Worm (Caenorhabditis elegans) whole organism, midembryonic: ENCODE data around the gene C18A11.3.

ENCODE experiments used
- T22C8.4 ChIP-seq: fragments of 200-800 bp; sonication (Bioruptor generic); IDR thresholded peaks from 2 replicates; pipeline ENCODE4 v1.3.6; 2022; ENCODE audit warnings: missing genetic modification characterization, missing compliant biosample characterization
- cog-1 ChIP-seq: sonication (generic microtip); optimal IDR thresholded peaks from 2 replicates; lab custom pipeline; 2016; ENCODE audit warnings: missing genetic modification characterization, missing compliant biosample characterization
- flt-1 ChIP-seq: fragments of 200-800 bp; sonication (Bioruptor generic); IDR thresholded peaks from 2 replicates; pipeline ENCODE4 v1.3.6; 2022; ENCODE audit warnings: missing genetic modification characterization, missing compliant biosample characterization
- klf-2 ChIP-seq: fragments of 200-800 bp; sonication (Bioruptor generic); conservative IDR thresholded peaks from 2 replicates; pipeline ENCODE4 v1.3.6; 2022; ENCODE audit warnings: missing genetic modification reagents, missing genetic modification characterization, missing compliant biosample characterization
- med-1 ChIP-seq: sonication (generic microtip); optimal IDR thresholded peaks from 2 replicates; lab custom pipeline; 2017; ENCODE audit warnings: missing genetic modification characterization, mild to moderate bottlenecking, missing compliant biosample characterization, antibody characterized with exemption, missing genetic modification reagents; ENCODE audit not compliant: insufficient read depth
- ref-1 ChIP-seq: fragments of 200-800 bp; sonication (Bioruptor generic); conservative IDR thresholded peaks from 2 replicates; pipeline ENCODE4 v1.3.6; 2022; ENCODE audit warnings: missing genetic modification reagents, missing genetic modification characterization, missing compliant biosample characterization
- tab-1 ChIP-seq: fragments of 200-800 bp; sonication (Bioruptor generic); IDR thresholded peaks from 2 replicates; pipeline ENCODE4 v1.3.6; 2022; ENCODE audit warnings: missing genetic modification characterization, missing compliant biosample characterization
- ztf-23 ChIP-seq: fragments of 200-800 bp; sonication (Bioruptor generic); IDR thresholded peaks from 2 replicates; pipeline ENCODE4 v1.3.6; 2022; ENCODE audit warnings: missing genetic modification reagents, missing genetic modification characterization, missing compliant biosample characterization
- ztf-29 ChIP-seq: fragments of 200-800 bp; sonication (Bioruptor generic); IDR thresholded peaks from 2 replicates; pipeline ENCODE4 v1.3.6; 2022; ENCODE audit warnings: missing genetic modification reagents, missing genetic modification characterization, missing compliant biosample characterization

The C18A11.3 gene

DNA sequence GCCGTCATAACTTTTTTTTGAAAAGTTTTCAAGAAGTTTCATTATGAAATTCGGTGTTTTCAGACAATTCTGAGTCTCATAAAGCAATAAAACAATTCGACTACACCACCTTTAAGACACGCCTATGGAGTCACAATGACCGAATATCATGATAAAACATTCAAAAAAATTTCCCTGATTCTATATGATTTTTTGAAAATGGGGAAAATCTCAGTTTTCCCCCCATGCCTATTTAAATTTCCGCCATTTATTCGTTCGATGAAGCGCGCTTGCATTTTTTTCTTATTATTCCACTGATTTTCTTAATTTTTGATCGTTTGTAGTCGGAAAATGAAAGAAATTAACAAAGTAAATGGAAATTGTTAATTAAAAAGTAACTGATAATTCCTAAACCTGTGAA, 33.4 kb upstream of the C18A11.3 start:
- TF ChIP-seq ztf-29 (GFP tag; lab: Robert Waterston, UW) (no peak), flt-1 (GFP tag; lab: Robert Waterston, UW) (no peak), cog-1 (no peak), med-1 (no peak), ref-1 (GFP tag; lab: Robert Waterston, UW) (no peak), ztf-23 (no peak), tab-1 (GFP tag; lab: Robert Waterston, UW) (no peak)

DNA sequence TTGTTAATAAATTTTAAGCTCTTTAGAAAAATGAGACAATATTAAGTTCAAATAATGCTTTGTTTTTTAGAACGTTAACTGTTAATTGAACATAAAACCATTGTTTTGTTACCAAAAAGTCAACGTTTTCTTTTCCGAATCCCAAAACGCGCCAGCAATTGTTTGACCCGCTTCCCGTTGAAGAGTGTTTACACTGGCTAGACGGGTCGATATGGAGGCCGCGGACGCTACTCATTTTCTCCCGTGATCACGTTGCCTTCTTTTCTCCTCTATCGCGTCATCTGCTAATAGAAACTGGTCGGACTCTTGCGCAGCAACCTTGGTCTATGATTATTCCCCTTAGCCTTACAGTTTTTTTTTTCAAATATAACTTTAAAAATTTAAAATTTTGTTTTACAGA, 31.8 kb upstream of the C18A11.3 start, which contains the start of gene C34D10.1:
TSS of gene C34D10.1 (plus strand) at position 400 of the 400 bp plus-strand sequence.
- no peak for TF ChIP-seq tab-1 (GFP tag; lab: Robert Waterston, UW)
- TF ChIP-seq med-1 = no peak
- TF ChIP-seq ztf-23 = no peak
- TF ChIP-seq flt-1 (GFP tag; lab: Robert Waterston, UW) = 0 out of 2 replicates have a peak, but pooled peaks have one; percentile 63
- TF ChIP-seq T22C8.4 (GFP tag; lab: Robert Waterston, UW) = 0 out of 2 replicates have a peak, but pooled peaks have one; percentile 38
- no peak for TF ChIP-seq klf-2 (GFP tag; lab: Robert Waterston, UW)
- TF ChIP-seq ref-1 (GFP tag; lab: Robert Waterston, UW) = no peak
- TF ChIP-seq cog-1 = peak; percentile 22
- TF ChIP-seq ztf-29 (GFP tag; lab: Robert Waterston, UW) = no peak

DNA sequence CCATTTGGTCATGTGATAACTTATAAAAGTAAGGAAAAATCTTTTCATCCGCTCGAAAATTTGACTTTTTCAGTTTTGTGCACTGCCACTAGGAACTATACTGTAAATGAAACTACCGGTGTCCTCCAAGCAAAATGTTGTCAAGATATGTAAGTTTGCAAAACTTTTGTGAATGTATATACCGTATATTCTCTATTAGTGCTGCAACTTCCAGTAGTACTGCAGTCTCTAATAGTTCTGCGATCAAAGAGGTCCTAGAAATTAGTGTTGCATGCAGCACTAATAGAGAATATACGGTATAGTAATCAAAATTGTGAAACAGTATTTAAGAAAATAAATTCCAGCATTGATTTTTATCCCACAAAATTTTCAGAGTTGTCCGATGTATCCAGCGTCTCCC, 30.9 kb upstream of the C18A11.3 start:
- no peak for TF ChIP-seq ztf-29 (GFP tag; lab: Robert Waterston, UW)
- no peak for TF ChIP-seq cog-1
- TF ChIP-seq tab-1 (GFP tag; lab: Robert Waterston, UW) = no peak
- TF ChIP-seq T22C8.4 (GFP tag; lab: Robert Waterston, UW) = no peak
- TF ChIP-seq klf-2 (GFP tag; lab: Robert Waterston, UW) = no peak
- no peak for TF ChIP-seq flt-1 (GFP tag; lab: Robert Waterston, UW)
- TF ChIP-seq ztf-23 = no peak
- no peak for TF ChIP-seq med-1
- no peak for TF ChIP-seq ref-1 (GFP tag; lab: Robert Waterston, UW)

DNA sequence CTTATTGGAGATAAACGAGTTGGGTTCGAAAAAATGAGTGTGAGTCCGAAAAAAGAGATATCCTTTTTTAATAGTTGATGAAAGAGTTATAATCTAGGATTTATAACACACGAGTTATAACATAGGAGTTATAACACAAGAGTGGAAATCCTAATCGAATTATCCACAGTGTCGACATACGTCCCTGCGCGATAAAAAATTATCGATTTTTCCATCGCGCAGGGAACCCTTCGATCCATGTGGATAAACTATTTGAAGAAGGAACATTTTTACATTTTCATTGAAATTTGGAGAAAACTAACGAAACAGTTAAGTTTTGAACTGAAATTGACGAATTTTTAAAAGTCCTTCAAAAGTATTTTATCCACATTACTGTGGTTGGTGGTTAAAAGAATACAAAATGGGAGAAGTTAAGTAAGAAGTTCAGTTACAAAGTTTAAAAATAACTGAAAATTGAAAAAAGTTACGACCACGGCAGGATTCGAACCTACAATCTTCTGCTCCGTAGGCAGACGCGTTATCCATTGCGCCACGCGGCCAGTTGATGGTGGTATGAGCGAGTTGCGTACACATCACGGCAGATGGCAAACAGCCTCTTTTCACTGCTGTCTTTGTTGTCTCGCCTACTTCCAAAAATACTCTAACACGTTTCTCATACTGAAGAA, 24.6 kb upstream of the C18A11.3 start:
- no peak for TF ChIP-seq med-1
- peak; percentile 69 for TF ChIP-seq tab-1 (GFP tag; lab: Robert Waterston, UW)
- peak; percentile 75 for TF ChIP-seq ztf-23
- peak; percentile 80 for TF ChIP-seq flt-1 (GFP tag; lab: Robert Waterston, UW)
- TF ChIP-seq klf-2 (GFP tag; lab: Robert Waterston, UW) = no peak
- TF ChIP-seq T22C8.4 (GFP tag; lab: Robert Waterston, UW) = peak; percentile 100
- 0 out of 2 replicates have a peak, but pooled peaks have one; percentile 26 for TF ChIP-seq ref-1 (GFP tag; lab: Robert Waterston, UW)
- TF ChIP-seq ztf-29 (GFP tag; lab: Robert Waterston, UW) = no peak
- peak; percentile 97 for TF ChIP-seq cog-1

DNA sequence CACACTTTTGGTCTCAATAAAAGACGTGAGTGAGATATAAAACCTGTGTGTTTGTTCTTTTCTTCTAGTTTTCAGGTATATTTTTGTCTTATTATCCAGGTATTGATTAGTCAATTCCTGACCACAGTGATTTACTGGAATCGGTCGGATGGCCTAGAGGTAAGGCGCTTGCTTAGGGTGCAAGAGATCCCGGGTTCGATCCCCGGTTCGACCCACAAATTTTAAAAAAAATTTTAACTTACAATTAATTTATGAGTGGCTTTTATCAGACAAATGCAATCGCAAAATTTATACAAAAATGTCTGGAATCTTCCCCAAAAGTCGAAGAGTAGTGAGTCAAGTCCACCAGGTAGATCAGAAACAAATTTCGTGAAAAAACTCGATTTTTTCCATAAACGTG, 23.6 kb upstream of the C18A11.3 start:
- TF ChIP-seq T22C8.4 (GFP tag; lab: Robert Waterston, UW) (no peak), flt-1 (GFP tag; lab: Robert Waterston, UW) (no peak), ztf-23 (no peak), tab-1 (GFP tag; lab: Robert Waterston, UW) (no peak)

DNA sequence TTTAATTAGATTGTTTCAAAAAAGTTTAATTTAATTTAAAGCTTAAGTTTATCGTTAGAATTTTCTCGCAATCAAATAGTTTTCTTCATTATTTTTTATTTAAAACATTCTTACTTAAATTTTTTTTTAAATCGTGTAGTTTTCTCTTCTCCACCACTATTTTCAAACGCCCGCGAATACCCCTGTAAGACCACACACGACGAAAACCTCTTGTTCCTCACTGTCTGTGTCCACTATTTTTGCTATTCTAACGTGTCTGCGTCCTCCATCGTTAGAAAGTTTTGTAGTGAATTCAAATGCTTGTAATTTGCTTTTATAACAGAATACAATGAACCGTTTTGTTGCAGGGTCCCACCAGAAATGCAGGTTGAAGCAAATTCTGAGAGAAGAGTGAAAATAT, 20.0 kb upstream of the C18A11.3 start, which contains the start of gene xol-1:
TSS of gene xol-1 (plus strand) at position 347 of the 400 bp plus-strand sequence.
- TF ChIP-seq flt-1 (GFP tag; lab: Robert Waterston, UW) (no peak), ztf-29 (GFP tag; lab: Robert Waterston, UW) (no peak), T22C8.4 (GFP tag; lab: Robert Waterston, UW) (no peak), tab-1 (GFP tag; lab: Robert Waterston, UW) (no peak), cog-1 (no peak), ref-1 (GFP tag; lab: Robert Waterston, UW) (no peak)

DNA sequence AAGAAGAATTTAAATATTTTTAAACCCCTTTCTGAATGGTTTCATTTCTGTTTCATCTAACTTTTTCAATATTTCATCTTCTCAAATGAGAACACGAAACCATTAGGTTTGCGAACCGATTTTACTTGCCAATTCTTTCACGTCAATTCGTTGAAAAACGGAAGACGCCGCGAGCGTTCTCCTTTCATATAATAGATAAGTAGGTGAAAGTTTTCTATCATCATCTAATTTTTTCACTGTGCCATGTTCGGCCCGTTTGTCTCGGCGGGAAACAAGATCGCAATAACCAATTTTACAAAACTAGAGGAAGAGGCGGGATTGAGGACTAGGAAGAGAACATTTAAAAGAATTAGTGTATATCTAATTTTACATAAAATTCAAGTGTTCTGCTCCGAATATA, 15.8 kb upstream of the C18A11.3 start, which contains the start of gene C18A11.4:
TSS of gene C18A11.4 (plus strand) at position 367 of the 400 bp plus-strand sequence.
- no peak for TF ChIP-seq T22C8.4 (GFP tag; lab: Robert Waterston, UW)
- no peak for TF ChIP-seq ref-1 (GFP tag; lab: Robert Waterston, UW)
- TF ChIP-seq ztf-23 = no peak
- TF ChIP-seq med-1 = no peak
- TF ChIP-seq tab-1 (GFP tag; lab: Robert Waterston, UW) = no peak
- TF ChIP-seq cog-1 = no peak
- TF ChIP-seq flt-1 (GFP tag; lab: Robert Waterston, UW) = no peak
- no peak for TF ChIP-seq klf-2 (GFP tag; lab: Robert Waterston, UW)

DNA sequence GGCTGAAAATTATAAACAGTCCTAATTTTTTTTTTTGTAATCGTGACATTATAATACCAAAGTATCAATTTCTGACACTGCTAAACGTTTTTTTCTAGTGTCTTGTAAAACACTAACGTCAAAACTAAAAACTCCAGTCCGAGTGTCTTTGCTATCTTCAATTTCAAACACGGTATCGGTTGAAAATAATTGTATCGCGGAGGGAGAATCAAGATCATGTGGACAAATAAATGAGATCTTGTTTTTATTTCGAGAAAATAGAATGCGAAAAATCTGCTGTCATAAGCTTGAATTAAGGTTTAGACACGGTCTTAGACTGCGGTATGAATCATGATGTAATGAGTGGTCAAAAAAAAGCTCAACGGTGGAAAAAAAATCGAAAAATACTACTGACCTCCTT, 12.3 kb upstream of the C18A11.3 start:
- TF ChIP-seq ztf-23 (no peak), med-1 (no peak), T22C8.4 (GFP tag; lab: Robert Waterston, UW) (no peak), ref-1 (GFP tag; lab: Robert Waterston, UW) (no peak), klf-2 (GFP tag; lab: Robert Waterston, UW) (no peak), ztf-29 (GFP tag; lab: Robert Waterston, UW) (no peak), cog-1 (no peak), flt-1 (GFP tag; lab: Robert Waterston, UW) (no peak), tab-1 (GFP tag; lab: Robert Waterston, UW) (no peak)

DNA sequence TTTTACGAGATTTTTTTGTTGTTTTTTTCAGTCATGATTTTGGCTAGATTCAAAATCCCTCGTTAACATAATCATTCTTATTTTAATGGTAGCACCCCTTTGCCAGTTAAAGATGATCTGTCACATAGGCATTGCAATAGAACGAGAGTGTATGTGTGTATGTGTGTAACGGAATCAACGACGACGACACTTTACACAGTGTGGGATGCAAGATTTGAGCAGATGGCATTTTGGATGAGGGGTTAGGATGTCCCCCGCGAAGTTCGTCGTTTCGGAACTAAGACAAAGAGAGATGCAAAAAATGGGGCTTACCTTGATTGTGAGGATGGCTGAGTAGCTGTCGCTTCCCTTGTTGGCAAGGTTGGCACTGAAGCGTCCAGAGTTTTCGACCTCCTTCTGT, 8.9 kb upstream of the C18A11.3 start:
- TF ChIP-seq T22C8.4 (GFP tag; lab: Robert Waterston, UW) (no peak), flt-1 (GFP tag; lab: Robert Waterston, UW) (no peak)

DNA sequence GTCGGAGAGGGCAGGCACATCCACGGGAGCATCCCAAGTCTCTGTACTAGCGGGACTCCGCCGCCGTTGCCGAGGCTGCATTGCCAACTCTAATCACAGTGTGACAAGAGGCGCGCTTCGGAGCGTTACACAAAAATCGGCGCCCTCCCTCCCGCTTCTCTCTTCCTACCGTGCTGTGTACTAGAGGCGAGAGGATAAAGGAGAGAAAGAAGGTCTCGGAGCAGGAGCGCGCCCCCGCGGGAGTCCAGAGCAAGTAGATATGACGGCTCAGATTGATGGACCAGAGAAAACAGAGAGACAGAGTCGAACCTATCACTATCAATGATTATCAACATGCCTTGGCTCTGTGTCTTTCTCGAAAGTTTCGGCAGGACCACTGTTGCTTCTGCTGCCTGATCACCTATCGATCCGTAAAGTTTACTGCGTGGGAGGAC, 7.9 kb upstream of the C18A11.3 start:
- TF ChIP-seq ref-1 (GFP tag; lab: Robert Waterston, UW) (no peak), cog-1 (no peak), T22C8.4 (GFP tag; lab: Robert Waterston, UW) (no peak), flt-1 (GFP tag; lab: Robert Waterston, UW) (no peak), ztf-23 (no peak), ztf-29 (GFP tag; lab: Robert Waterston, UW) (no peak), med-1 (no peak), tab-1 (GFP tag; lab: Robert Waterston, UW) (no peak), klf-2 (GFP tag; lab: Robert Waterston, UW) (no peak)
